Fruit fly (Drosophila melanogaster) whole organism, wandering third instar larva: ENCODE measurements around the gene EMC2B.

Experiments
- Abd-B ChIP-seq: fragments of >200 bp; optimal IDR thresholded peaks from 2 replicates; lab custom pipeline; 2017; ENCODE audit warnings: missing biosample characterization, missing genetic modification characterization
- Dfd ChIP-seq: fragments of >200 bp; optimal IDR thresholded peaks from 2 replicates; lab custom pipeline; 2017; ENCODE audit warnings: missing biosample characterization, missing genetic modification characterization
- GATAd ChIP-seq: sonication (Bioruptor generic); optimal IDR thresholded peaks from 2 replicates; lab custom pipeline; 2016; ENCODE audit warnings: missing biosample characterization, missing genetic modification characterization
- HLH106 ChIP-seq: fragments of 200-800 bp; optimal IDR thresholded peaks from 3 replicates; lab custom pipeline; 2019; ENCODE audit warnings: missing biosample characterization, mild to moderate bottlenecking, missing genetic modification characterization, moderate library complexity
- Hnf4 ChIP-seq: fragments of 200-800 bp; sonication (Bioruptor generic); optimal IDR thresholded peaks from 2 replicates; lab custom pipeline; 2016; ENCODE audit warnings: missing biosample characterization, mild to moderate bottlenecking, missing genetic modification characterization
- Hr78 ChIP-seq: fragments of >200 bp; optimal IDR thresholded peaks from 2 replicates; lab custom pipeline; 2017; ENCODE audit warnings: missing biosample characterization, missing genetic modification characterization
- N ChIP-seq: fragments of >200 bp; optimal IDR thresholded peaks from 2 replicates; lab custom pipeline; 2018; ENCODE audit warnings: missing biosample characterization, missing external identifiers, missing genetic modification characterization
- br ChIP-seq: fragments of 200-800 bp; sonication (Bioruptor generic); optimal IDR thresholded peaks from 2 replicates; lab custom pipeline; 2016; ENCODE audit warnings: missing biosample characterization, missing genetic modification characterization
- fru ChIP-seq: fragments of 200-800 bp; sonication (Bioruptor generic); optimal IDR thresholded peaks from 3 replicates; lab custom pipeline; 2016; ENCODE audit warnings: missing biosample characterization, mild to moderate bottlenecking, missing genetic modification characterization
- h ChIP-seq: fragments of 200-800 bp; sonication (Bioruptor generic); optimal IDR thresholded peaks from 3 replicates; lab custom pipeline; 2016; ENCODE audit warnings: missing biosample characterization, mild to moderate bottlenecking, missing genetic modification characterization
- psq ChIP-seq: fragments of 200-800 bp; sonication (Bioruptor generic); optimal IDR thresholded peaks from 3 replicates; lab custom pipeline; 2017; ENCODE audit warnings: missing biosample characterization, mild to moderate bottlenecking, missing genetic modification characterization, moderate library complexity
- sage ChIP-seq: fragments of 200-800 bp; sonication (Bioruptor generic); optimal IDR thresholded peaks from 2 replicates; lab custom pipeline; 2016; ENCODE audit warnings: missing biosample characterization, mild to moderate bottlenecking, missing genetic modification characterization
- usp ChIP-seq: fragments of >200 bp; optimal IDR thresholded peaks from 2 replicates; lab custom pipeline; 2017; ENCODE audit warnings: missing biosample characterization, missing genetic modification characterization

DNA sequence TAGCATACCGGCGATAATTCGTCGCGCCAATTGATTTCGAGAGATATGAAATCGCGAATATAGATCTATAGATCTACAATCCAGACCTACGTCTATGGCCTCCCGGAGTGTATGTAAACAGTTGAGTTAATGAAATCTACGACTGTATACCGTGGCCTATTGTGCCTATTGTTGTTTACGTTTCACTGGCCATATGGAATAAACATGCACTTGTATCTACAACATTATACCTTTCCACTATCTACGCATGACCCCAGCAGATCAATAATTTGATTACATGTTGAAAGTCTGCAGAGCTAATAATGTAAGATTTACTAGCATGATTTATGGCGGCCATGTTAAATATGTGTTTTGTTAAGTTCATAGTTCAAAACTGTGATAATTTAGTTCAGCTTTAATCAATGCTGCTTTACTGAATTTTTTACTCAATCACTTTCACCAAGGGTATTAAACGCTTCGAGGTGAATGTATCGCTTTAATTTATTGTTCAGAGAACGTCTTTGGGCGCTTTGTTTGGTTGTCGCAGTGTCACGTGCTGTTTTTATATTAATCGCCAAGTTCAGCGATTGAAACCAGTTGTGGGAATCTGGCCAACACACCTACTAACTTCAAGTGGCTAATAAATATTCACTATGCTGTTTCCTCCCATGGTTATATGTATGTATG is 10.6 kb downstream of the EMC2B start:
- no peak for TF ChIP-seq Abd-B
- no peak for TF ChIP-seq GATAd (GFP tag; lab: Kevin White, UChicago)
- TF ChIP-seq br, result no peak
- TF ChIP-seq N (GFP tag; lab: Kevin White, UChicago), result no peak
- no peak for TF ChIP-seq fru (GFP tag; lab: Kevin White, UChicago)
- no peak for TF ChIP-seq usp
- no peak for TF ChIP-seq HLH106
- no peak for TF ChIP-seq Dfd (GFP tag; lab: Kevin White, UChicago)
- no peak for TF ChIP-seq Hnf4 (GFP tag; lab: Kevin White, UChicago)
- TF ChIP-seq Hr78 (GFP tag; lab: Kevin White, UChicago), result no peak
- no peak for TF ChIP-seq psq (GFP tag; lab: Kevin White, UChicago)
- no peak for TF ChIP-seq h (GFP tag; lab: Kevin White, UChicago)
- TF ChIP-seq sage (GFP tag; lab: Kevin White, UChicago), result no peak
